Fruit fly (Drosophila melanogaster) whole organism, embryonic: ENCODE measurements around the gene bun.
A peak's percentile ranks its signal among the peaks of the same experiment; 100 is the strongest.

Experiments
- B-H2 ChIP-seq: fragments of 200-800 bp; sonication (Bioruptor generic); optimal IDR thresholded peaks from 2 replicates; lab custom pipeline; 2018; ENCODE audit warnings: missing biosample characterization, mild to moderate bottlenecking, missing genetic modification characterization
- CG11504 ChIP-seq: fragments of 200-800 bp; sonication (Bioruptor generic); optimal IDR thresholded peaks from 3 replicates; lab custom pipeline; 2019; ENCODE audit warnings: missing biosample characterization, mild to moderate bottlenecking, missing genetic modification characterization, moderate library complexity
- CG12071 ChIP-seq: fragments of 200-800 bp; sonication (Bioruptor generic); optimal IDR thresholded peaks from 3 replicates; lab custom pipeline; 2018; ENCODE audit warnings: missing biosample characterization, mild to moderate bottlenecking, missing genetic modification characterization
- CG12769 ChIP-seq: fragments of 200-800 bp; sonication (Bioruptor generic); optimal IDR thresholded peaks from 2 replicates; lab custom pipeline; 2019; ENCODE audit warnings: missing biosample characterization, mild to moderate bottlenecking, missing genetic modification characterization, moderate library complexity
- CG14441 ChIP-seq: fragments of 200-800 bp; sonication (Bioruptor generic); IDR thresholded peaks from 2 replicates; pipeline ENCODE4 v1.3.6; 2022; ENCODE audit warnings: missing biosample characterization, missing genetic modification characterization
- CG15011 ChIP-seq: fragments of 200-800 bp; sonication (Bioruptor generic); optimal IDR thresholded peaks from 3 replicates; lab custom pipeline; 2018; ENCODE audit warnings: missing biosample characterization, mild to moderate bottlenecking, missing genetic modification characterization
- CG16863 ChIP-seq: fragments of 200-800 bp; sonication (Bioruptor generic); optimal IDR thresholded peaks from 3 replicates; lab custom pipeline; 2016; ENCODE audit warnings: missing biosample characterization, missing genetic modification characterization
- CG17361 ChIP-seq: fragments of 200-800 bp; sonication (Bioruptor generic); IDR thresholded peaks from 3 replicates; pipeline ENCODE4 v1.3.6; 2022; ENCODE audit warnings: missing biosample characterization, missing genetic modification characterization
- CG18619 ChIP-seq: fragments of 200-800 bp; sonication (Bioruptor generic); optimal IDR thresholded peaks from 3 replicates; lab custom pipeline; 2017; ENCODE audit warnings: missing biosample characterization, mild to moderate bottlenecking, missing genetic modification characterization
- CG34224 ChIP-seq: fragments of 200-800 bp; sonication (Bioruptor generic); IDR thresholded peaks from 3 replicates; pipeline ENCODE4 v1.3.6; 2022; ENCODE audit warnings: missing biosample characterization, missing genetic modification characterization; ENCODE audit not compliant: partially characterized antibody
- CG4328 ChIP-seq: fragments of 200-800 bp; sonication (Bioruptor generic); optimal IDR thresholded peaks from 3 replicates; lab custom pipeline; 2017; ENCODE audit warnings: missing biosample characterization, missing genetic modification reagents, missing genetic modification characterization
- CG5953 ChIP-seq: fragments of 200-800 bp; sonication (Bioruptor generic); IDR thresholded peaks from 2 replicates; pipeline ENCODE4 v1.3.6; 2022; ENCODE audit warnings: missing biosample characterization, missing genetic modification characterization
- CG6791 ChIP-seq: fragments of 200-800 bp; sonication (Bioruptor generic); IDR thresholded peaks from 3 replicates; pipeline ENCODE4 v1.3.6; 2022; ENCODE audit warnings: missing biosample characterization, missing genetic modification characterization; ENCODE audit not compliant: partially characterized antibody
- CG7556 ChIP-seq: fragments of 200-800 bp; sonication (Bioruptor generic); optimal IDR thresholded peaks from 2 replicates; lab custom pipeline; 2017; ENCODE audit warnings: missing biosample characterization, mild to moderate bottlenecking, missing genetic modification characterization
- CG8944 ChIP-seq: fragments of 200-800 bp; sonication (Bioruptor generic); optimal IDR thresholded peaks from 3 replicates; lab custom pipeline; 2016; ENCODE audit warnings: missing biosample characterization, missing genetic modification characterization
- CG9437 ChIP-seq: fragments of 200-800 bp; sonication (Bioruptor generic); optimal IDR thresholded peaks from 2 replicates; lab custom pipeline; 2018; ENCODE audit warnings: missing biosample characterization, mild to moderate bottlenecking, missing genetic modification characterization
- Dref ChIP-seq: fragments of 200-800 bp; sonication (Bioruptor generic); IDR thresholded peaks from 2 replicates; pipeline ENCODE4 v1.3.6; 2022; ENCODE audit warnings: missing biosample characterization, missing genetic modification characterization
- Ets97D ChIP-seq: fragments of 200-800 bp; sonication (Bioruptor generic); optimal IDR thresholded peaks from 3 replicates; lab custom pipeline; 2016; ENCODE audit warnings: missing biosample characterization, missing genetic modification characterization
- H15 ChIP-seq: fragments of 200-800 bp; sonication (Bioruptor generic); IDR thresholded peaks from 3 replicates; pipeline ENCODE4 v1.3.6; 2022; ENCODE audit warnings: missing biosample characterization, missing genetic modification characterization
- HLH4C ChIP-seq: fragments of 200-800 bp; sonication (Bioruptor generic); IDR thresholded peaks from 3 replicates; pipeline ENCODE4 v1.3.6; 2022; ENCODE audit warnings: missing biosample characterization, missing genetic modification characterization; ENCODE audit not compliant: partially characterized antibody
- Rx ChIP-seq: fragments of 200-800 bp; sonication (Bioruptor generic); IDR thresholded peaks from 2 replicates; pipeline ENCODE4 v1.3.6; 2022; ENCODE audit warnings: missing biosample characterization, missing genetic modification characterization
- Usf ChIP-seq: fragments of 200-800 bp; sonication (Bioruptor generic); optimal IDR thresholded peaks from 2 replicates; lab custom pipeline; 2017; ENCODE audit warnings: missing genotype, missing biosample characterization, missing genetic modification characterization
- Xrp1 ChIP-seq: fragments of 200-800 bp; sonication (Bioruptor generic); IDR thresholded peaks from 2 replicates; pipeline ENCODE4 v1.3.6; 2022; ENCODE audit warnings: missing biosample characterization, missing genetic modification characterization
- abd-A ChIP-seq: fragments of 200-800 bp; sonication (Bioruptor generic); optimal IDR thresholded peaks from 3 replicates; lab custom pipeline; 2019; ENCODE audit warnings: missing biosample characterization, mild to moderate bottlenecking, missing genetic modification characterization, moderate library complexity
- ac ChIP-seq: fragments of 200-800 bp; sonication (Bioruptor generic); optimal IDR thresholded peaks from 3 replicates; lab custom pipeline; 2017; ENCODE audit warnings: missing biosample characterization, mild to moderate bottlenecking, missing genetic modification characterization
- az2 ChIP-seq: fragments of 200-800 bp; sonication (Bioruptor generic); optimal IDR thresholded peaks from 3 replicates; lab custom pipeline; 2016; ENCODE audit warnings: missing biosample characterization, missing genetic modification characterization
- bcd ChIP-seq: fragments of 200-800 bp; sonication (Bioruptor generic); optimal IDR thresholded peaks from 2 replicates; lab custom pipeline; 2017; ENCODE audit warnings: missing biosample characterization, mild to moderate bottlenecking, missing genetic modification characterization
- bigmax ChIP-seq: fragments of 200-800 bp; sonication (Bioruptor generic); optimal IDR thresholded peaks from 2 replicates; lab custom pipeline; 2018; ENCODE audit warnings: missing biosample characterization, mild to moderate bottlenecking, missing genetic modification characterization
- cas ChIP-seq: fragments of 200-800 bp; sonication (Bioruptor generic); IDR thresholded peaks from 2 replicates; pipeline ENCODE4 v1.3.6; 2022; ENCODE audit warnings: missing biosample characterization, missing genetic modification characterization
- cg ChIP-seq: fragments of 200-800 bp; sonication (Bioruptor generic); optimal IDR thresholded peaks from 3 replicates; lab custom pipeline; 2019; ENCODE audit warnings: missing biosample characterization, mild to moderate bottlenecking, missing genetic modification characterization, moderate library complexity
- crc ChIP-seq: fragments of 200-800 bp; sonication (Bioruptor generic); optimal IDR thresholded peaks from 2 replicates; lab custom pipeline; 2016; ENCODE audit warnings: missing biosample characterization, missing genetic modification characterization
- cwo ChIP-seq: fragments of 200-800 bp; sonication (Bioruptor generic); optimal IDR thresholded peaks from 3 replicates; lab custom pipeline; 2017; ENCODE audit warnings: missing biosample characterization, missing genetic modification characterization, mild to moderate bottlenecking, moderate library complexity, missing genetic modification reagents
- dati ChIP-seq: fragments of 200-800 bp; sonication (Bioruptor generic); IDR thresholded peaks from 2 replicates; pipeline ENCODE4 v1.3.6; 2022; ENCODE audit warnings: missing biosample characterization, missing genetic modification characterization
- dimm ChIP-seq: fragments of 200-800 bp; sonication (Bioruptor generic); IDR thresholded peaks from 2 replicates; pipeline ENCODE4 v1.3.6; 2022; ENCODE audit warnings: missing biosample characterization, missing genetic modification characterization
- dmrt11E ChIP-seq: fragments of 200-800 bp; sonication (Bioruptor generic); optimal IDR thresholded peaks from 3 replicates; lab custom pipeline; 2018; ENCODE audit warnings: missing biosample characterization, mild to moderate bottlenecking, missing genetic modification characterization, moderate library complexity
- emc ChIP-seq: fragments of 200-800 bp; sonication (Bioruptor generic); optimal IDR thresholded peaks from 2 replicates; lab custom pipeline; 2016; ENCODE audit warnings: missing biosample characterization, missing genetic modification characterization
- eve ChIP-seq, 2 experiments: fragments of >200 bp; optimal IDR thresholded peaks; 2 replicates each; lab custom pipeline; 2017; ENCODE audit warnings: missing biosample characterization in 2 of 2, missing genetic modification characterization in 2 of 2
- gce ChIP-seq: fragments of 200-800 bp; sonication (Bioruptor generic); IDR thresholded peaks from 3 replicates; pipeline ENCODE4 v1.3.6; 2022; ENCODE audit warnings: missing biosample characterization, missing genetic modification characterization
- gcm2 ChIP-seq: fragments of 200-800 bp; sonication (Bioruptor generic); optimal IDR thresholded peaks from 2 replicates; lab custom pipeline; 2016; ENCODE audit warnings: missing biosample characterization, missing genetic modification characterization
- hb ChIP-seq: fragments of 200-800 bp; sonication (Bioruptor generic); IDR thresholded peaks from 3 replicates; pipeline ENCODE4 v1.3.6; 2022; ENCODE audit warnings: missing biosample characterization, missing genetic modification characterization; ENCODE audit not compliant: partially characterized antibody
- her ChIP-seq: fragments of 200-800 bp; sonication (Bioruptor generic); optimal IDR thresholded peaks from 2 replicates; lab custom pipeline; 2016; ENCODE audit warnings: missing biosample characterization, missing genetic modification characterization
- hkb ChIP-seq, 2 experiments: fragments of 200-800 bp in 1 of 2; fragments of >200 bp in 1 of 2; sonication (Bioruptor generic) in 1 of 2; IDR thresholded peaks in 1 of 2; optimal IDR thresholded peaks in 1 of 2; 2 replicates each; pipeline versions ENCODE4 v1.3.6 to Lab custom; 2017 to 2022; ENCODE audit warnings: missing biosample characterization in 1 of 2, missing genetic modification characterization in 1 of 2
- inv ChIP-seq: fragments of 200-800 bp; sonication (Bioruptor generic); IDR thresholded peaks from 2 replicates; pipeline ENCODE4 v1.3.6; 2022; ENCODE audit warnings: missing biosample characterization, missing genetic modification characterization; ENCODE audit not compliant: partially characterized antibody
- kah ChIP-seq: fragments of 200-800 bp; sonication (Bioruptor generic); optimal IDR thresholded peaks from 2 replicates; lab custom pipeline; 2018; ENCODE audit warnings: missing biosample characterization, mild to moderate bottlenecking, missing genetic modification characterization
- kay ChIP-seq: fragments of 200-800 bp; sonication (Bioruptor generic); optimal IDR thresholded peaks from 2 replicates; lab custom pipeline; 2016; ENCODE audit warnings: missing biosample characterization, missing genetic modification characterization
- nerfin-2 ChIP-seq: fragments of 200-800 bp; sonication (Bioruptor generic); IDR thresholded peaks from 2 replicates; pipeline ENCODE4 v1.3.6; 2022; ENCODE audit warnings: missing biosample characterization, missing genetic modification characterization; ENCODE audit not compliant: partially characterized antibody
- psq ChIP-seq: fragments of 200-800 bp; sonication (Bioruptor generic); optimal IDR thresholded peaks from 2 replicates; lab custom pipeline; 2017; ENCODE audit warnings: missing biosample characterization, missing genetic modification characterization
- repo ChIP-seq: fragments of 200-800 bp; sonication (Bioruptor generic); optimal IDR thresholded peaks from 2 replicates; lab custom pipeline; 2016; ENCODE audit warnings: missing biosample characterization, missing genetic modification characterization
- trem ChIP-seq: fragments of 200-800 bp; optimal IDR thresholded peaks from 3 replicates; lab custom pipeline; 2019; ENCODE audit warnings: missing biosample characterization, mild to moderate bottlenecking, missing genetic modification characterization, moderate library complexity
- usp ChIP-seq: fragments of >200 bp; optimal IDR thresholded peaks from 2 replicates; lab custom pipeline; 2017; ENCODE audit warnings: missing biosample characterization, missing genetic modification characterization

Gene bun

DNA sequence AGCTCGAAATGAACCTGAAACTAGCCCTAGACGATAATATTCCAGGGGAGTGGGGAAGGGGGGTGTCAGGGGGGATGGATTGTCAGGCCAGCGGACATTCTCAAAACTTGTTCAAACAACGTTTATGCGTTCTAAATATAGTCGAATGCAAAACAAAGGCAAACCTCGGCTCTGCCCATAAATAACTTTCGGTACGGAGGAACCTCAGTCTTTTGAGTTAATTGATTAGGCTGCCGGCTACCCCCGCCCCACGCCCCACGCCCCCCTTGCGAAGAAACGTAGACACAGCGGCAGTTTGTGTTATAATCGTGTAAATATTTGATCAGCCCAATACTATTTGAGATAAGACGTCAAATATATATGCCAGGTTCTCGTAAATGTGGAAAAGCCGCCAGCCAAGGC, 10.8 kb downstream of the bun start (continued):
- peak; percentile 67 for TF ChIP-seq CG4328 (GFP tag; lab: Kevin White, UChicago)
- no peak for TF ChIP-seq usp (GFP tag; lab: Kevin White, UChicago)
- TF ChIP-seq CG17361 (GFP tag; lab: Robert Waterston, UW), result peak; percentile 13; the same call in 1 of the 3 replicates
- peak; percentile 20; the same call in 1 of the 3 replicates for TF ChIP-seq H15 (GFP tag; lab: Robert Waterston, UW)
- peak; percentile 92 for TF ChIP-seq CG12071 (GFP tag; lab: Kevin White, UChicago)
- peak; percentile 67 for TF ChIP-seq bcd (GFP tag; lab: Kevin White, UChicago)
- TF ChIP-seq Rx (GFP tag; lab: Robert Waterston, UW), result 0 out of 2 replicates have a peak, but pooled peaks have one; percentile 36
- TF ChIP-seq B-H2 (GFP tag; lab: Kevin White, UChicago), result peak; percentile 77
- no peak for TF ChIP-seq CG9437 (GFP tag; lab: Kevin White, UChicago)
- no peak for TF ChIP-seq hkb (optimal IDR thresholded peaks at IDR 0.05; lab: Kevin White, UChicago)
- TF ChIP-seq hkb (GFP tag; IDR thresholded peaks at IDR 0.05; lab: Robert Waterston, UW), result peak; percentile 70
- TF ChIP-seq az2 (GFP tag; lab: Kevin White, UChicago), result no peak
- peak; percentile 70 for TF ChIP-seq CG15011
- TF ChIP-seq Dref (GFP tag; lab: Robert Waterston, UW), result no peak
- TF ChIP-seq CG6791 (GFP tag; lab: Robert Waterston, UW), result no peak
- TF ChIP-seq Xrp1 (GFP tag; lab: Robert Waterston, UW), result peak; percentile 67
- TF ChIP-seq Usf (GFP tag; lab: Kevin White, UChicago), result no peak
- peak; percentile 90 for TF ChIP-seq abd-A
- no peak for TF ChIP-seq eve (GFP tag; optimal IDR thresholded peaks at IDR 0.05; lab: Kevin White, UChicago)
- no peak for TF ChIP-seq CG8944 (GFP tag; lab: Kevin White, UChicago)
- no peak for TF ChIP-seq dimm
- TF ChIP-seq nerfin-2 (GFP tag; lab: Robert Waterston, UW), result no peak
- TF ChIP-seq dmrt11E (tag; lab: Kevin White, UChicago), result peak; percentile 20
- no peak; the same call in 2 of the 3 replicates for TF ChIP-seq HLH4C (GFP tag; lab: Robert Waterston, UW)
- TF ChIP-seq ac, result peak; percentile 23
- TF ChIP-seq CG12769 (tag; lab: Kevin White, UChicago), result peak; percentile 84
- TF ChIP-seq CG11504, result peak; percentile 50
- no peak for TF ChIP-seq CG16863 (GFP tag; lab: Kevin White, UChicago)
- no peak for TF ChIP-seq Ets97D (GFP tag; lab: Kevin White, UChicago)
- TF ChIP-seq cwo (GFP tag; lab: Kevin White, UChicago), result peak; percentile 74
- TF ChIP-seq CG14441 (GFP tag; lab: Robert Waterston, UW), result peak; percentile 69
- TF ChIP-seq dati (GFP tag; lab: Robert Waterston, UW), result 0 out of 2 replicates have a peak, but pooled peaks have one; percentile 5
- no peak for TF ChIP-seq crc
- peak; percentile 44 for TF ChIP-seq kay (GFP tag; lab: Kevin White, UChicago)
- TF ChIP-seq psq (GFP tag; lab: Kevin White, UChicago), result no peak
- TF ChIP-seq inv (GFP tag; lab: Robert Waterston, UW), result no peak
- TF ChIP-seq CG34224 (GFP tag; lab: Robert Waterston, UW), result peak; percentile 4; the same call in 1 of the 3 replicates
- no peak for TF ChIP-seq hb
- no peak for TF ChIP-seq repo
- TF ChIP-seq emc (GFP tag; lab: Kevin White, UChicago), result no peak
- TF ChIP-seq CG18619 (GFP tag; lab: Kevin White, UChicago), result peak; percentile 52
- no peak for TF ChIP-seq gcm2 (GFP tag; lab: Kevin White, UChicago)
- peak; percentile 62 for TF ChIP-seq kah (GFP tag; lab: Kevin White, UChicago)
- TF ChIP-seq CG5953 (GFP tag; lab: Robert Waterston, UW), result peak; percentile 63
- peak; percentile 23 for TF ChIP-seq trem (tag; lab: Kevin White, UChicago)
- peak; percentile 14 for TF ChIP-seq her (GFP tag; lab: Kevin White, UChicago)
- TF ChIP-seq bigmax (GFP tag; lab: Kevin White, UChicago), result peak; percentile 73
- no peak for TF ChIP-seq cg (GFP tag; lab: Kevin White, UChicago)
- peak; percentile 39; the same call in 1 of the 3 replicates for TF ChIP-seq gce (GFP tag; lab: Robert Waterston, UW)
- TF ChIP-seq CG7556, result peak; percentile 53
- no peak for TF ChIP-seq cas
